Fruit fly (Drosophila melanogaster): Measurements from ENCODE around the gene Arr2.
A peak's percentile ranks its signal among the peaks of the same experiment; 100 is the strongest.

Gene Arr2

DNA sequence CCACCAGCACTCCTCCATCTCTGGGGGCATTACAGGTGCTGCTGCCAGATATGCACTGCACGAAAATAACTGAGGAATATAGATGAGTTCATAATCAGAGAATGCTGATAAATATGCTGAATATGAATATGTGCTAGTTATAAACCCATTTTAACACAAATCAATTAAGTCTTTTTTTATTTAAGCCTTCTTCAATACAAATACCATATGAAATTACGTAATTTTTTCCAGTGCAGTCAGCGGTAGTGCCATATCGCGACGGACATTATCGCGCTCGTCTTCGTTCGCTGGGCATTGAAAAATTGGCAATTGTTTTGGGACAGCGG, 8.7 kb upstream of the Arr2 start (continued):
- TF ChIP-seq row (GFP tag; IDR thresholded peaks at IDR 0.05) (peak; percentile 40; the same call in 2 of the 3 replicates), CG2116 (GFP tag; optimal IDR thresholded peaks at IDR 0.05) (no peak), Doc3 (GFP tag; IDR thresholded peaks at IDR 0.05; ENCODE audit: partially characterized antibody) (no peak), CG1529 (GFP tag; optimal IDR thresholded peaks at IDR 0.05) (no peak), CG4404 (GFP tag; IDR thresholded peaks at IDR 0.05) (peak; percentile 31; the same call in 1 of the 2 replicates), pros (GFP tag; optimal IDR thresholded peaks at IDR 0.05) (no peak), B-H2 (GFP tag; optimal IDR thresholded peaks at IDR 0.05) (no peak), disco-r (GFP tag; optimal IDR thresholded peaks at IDR 0.05) (no peak), NFAT (GFP tag; IDR thresholded peaks at IDR 0.05) (no peak), CG17568 (GFP tag; optimal IDR thresholded peaks at IDR 0.05) (no peak), CG11398 (GFP tag; optimal IDR thresholded peaks at IDR 0.05) (no peak), kah (GFP tag; optimal IDR thresholded peaks at IDR 0.05) (no peak), Bgb (GFP tag; IDR thresholded peaks at IDR 0.05; ENCODE audit: partially characterized antibody) (no peak), Deaf1 (tag; optimal IDR thresholded peaks at IDR 0.05) (no peak), CG6654 (GFP tag; optimal IDR thresholded peaks at IDR 0.05) (no peak), kay (GFP tag; optimal IDR thresholded peaks at IDR 0.05) (no peak), wor (GFP tag; IDR thresholded peaks at IDR 0.05) (no peak), CG10267 (tag; optimal IDR thresholded peaks at IDR 0.05) (no peak), CG4328 (GFP tag; optimal IDR thresholded peaks at IDR 0.05) (no peak), dysf (GFP tag; IDR thresholded peaks at IDR 0.05) (peak; percentile 38; the same call in 1 of the 3 replicates), YL-1 (GFP tag; optimal IDR thresholded peaks at IDR 0.05) (no peak), CG12219 (GFP tag; optimal IDR thresholded peaks at IDR 0.05) (no peak), CG9932 (GFP tag; IDR thresholded peaks at IDR 0.05) (peak; percentile 37; the same call in 1 of the 2 replicates), lilli (GFP tag; optimal IDR thresholded peaks at IDR 0.05) (no peak), pan (optimal IDR thresholded peaks at IDR 0.05) (no peak), pan (GFP tag; optimal IDR thresholded peaks at IDR 0.05 in 1 of 2, IDR thresholded peaks at IDR 0.05 in 1 of 2) (no peak), CG10209 (GFP tag; optimal IDR thresholded peaks at IDR 0.05) (no peak), oc (tag; optimal IDR thresholded peaks at IDR 0.05) (no peak), gsb (GFP tag; IDR thresholded peaks at IDR 0.05) (peak; percentile 2; the same call in 1 of the 2 replicates), CG8765 (GFP tag; IDR thresholded peaks at IDR 0.05) (no peak), Neu2 (GFP tag; optimal IDR thresholded peaks at IDR 0.05; ENCODE audit: borderline replicate concordance) (no peak), crol (GFP tag; IDR thresholded peaks at IDR 0.05) (no peak), crc (GFP tag; optimal IDR thresholded peaks at IDR 0.05) (no peak), CG12071 (GFP tag; optimal IDR thresholded peaks at IDR 0.05) (no peak), onecut (GFP tag; IDR thresholded peaks at IDR 0.05) (no peak), CG8478 (optimal IDR thresholded peaks at IDR 0.05) (no peak), ham (GFP tag; IDR thresholded peaks at IDR 0.05) (no peak), CG10979 (tag; optimal IDR thresholded peaks at IDR 0.05) (no peak), CG10366 (GFP tag; IDR thresholded peaks at IDR 0.05) (no peak), gcm2 (GFP tag; optimal IDR thresholded peaks at IDR 0.05) (no peak), CG12236 (GFP tag; optimal IDR thresholded peaks at IDR 0.05) (no peak), stwl (tag; optimal IDR thresholded peaks at IDR 0.05) (no peak), chif (GFP tag; optimal IDR thresholded peaks at IDR 0.05) (no peak), lbe (GFP tag; optimal IDR thresholded peaks at IDR 0.05) (peak; percentile 85), slbo (GFP tag; IDR thresholded peaks at IDR 0.05) (0 out of 2 replicates have a peak, but pooled peaks have one; percentile 20), CG12744 (GFP tag; optimal IDR thresholded peaks at IDR 0.05) (no peak), CG12299 (tag; optimal IDR thresholded peaks at IDR 0.05) (no peak), odd (GFP tag; optimal IDR thresholded peaks at IDR 0.05) (no peak), bigmax (GFP tag; optimal IDR thresholded peaks at IDR 0.05) (no peak), hth (optimal IDR thresholded peaks at IDR 0.05) (no peak), gro (GFP tag; optimal IDR thresholded peaks at IDR 0.05) (no peak), CG14667 (GFP tag; IDR thresholded peaks at IDR 0.05) (no peak), CG14860 (GFP tag; IDR thresholded peaks at IDR 0.05; ENCODE audit: partially characterized antibody) (no peak)

Data from whole organism, embryonic.